Worm (Caenorhabditis elegans): ENCODE data around the gene cyc-2.1.

- TF ChIP-seq ztf-11 (tag; optimal IDR thresholded peaks at IDR 0.05) (no peak), elt-1 (tag; optimal IDR thresholded peaks at IDR 0.05; ENCODE audit: borderline replicate concordance, insufficient read depth) (no peak), nhr-237 (tag; optimal IDR thresholded peaks at IDR 0.05) (no peak), mep-1 (tag; optimal IDR thresholded peaks at IDR 0.05) (no peak), lsy-2 (tag; optimal IDR thresholded peaks at IDR 0.05) (no peak), nhr-12 (tag; optimal IDR thresholded peaks at IDR 0.05) (no peak), drap-1 (GFP tag; optimal IDR thresholded peaks at IDR 0.05) (no peak), unc-39 (tag; optimal IDR thresholded peaks at IDR 0.05) (no peak), elt-3 (tag; optimal IDR thresholded peaks at IDR 0.05) (no peak), lin-13 (tag; optimal IDR thresholded peaks at IDR 0.05) (no peak), snpc-4 (tag; optimal IDR thresholded peaks at IDR 0.05) (no peak), nhr-28 (tag; optimal IDR thresholded peaks at IDR 0.05) (no peak)
Observed at ce11 chrIV:4755929-4756655, 7.3 kb upstream of the cyc-2.1 start, which contains the start of the genes fbxb-77 and Y17G9B.11.

Measured in whole organism, mixed stage, embryonic.